Worm (Caenorhabditis elegans) whole organism, mixed stage, embryonic: ENCODE results near the gene C14C6.13.

Experiments used
- blmp-1 ChIP-seq: fragments of 150-350 bp; optimal IDR thresholded peaks from 2 replicates; lab custom pipeline; 2014; ENCODE audit warnings: missing biosample characterization, missing genetic modification characterization
- ceh-39 ChIP-seq: fragments of 150-350 bp; optimal IDR thresholded peaks from 2 replicates; lab custom pipeline; 2014; ENCODE audit warnings: missing biosample characterization, missing genetic modification characterization
- flh-1 ChIP-seq: fragments of 200-800 bp; sonication (Bioruptor generic); optimal IDR thresholded peaks from 2 replicates; lab custom pipeline; 2018; ENCODE audit warnings: mild to moderate bottlenecking, missing genetic modification characterization, moderate library complexity, missing compliant biosample characterization
- lsy-2 ChIP-seq: fragments of 150-350 bp; optimal IDR thresholded peaks from 2 replicates; lab custom pipeline; 2014; ENCODE audit warnings: missing biosample characterization, missing genetic modification characterization
- mls-2 ChIP-seq: sonication (generic microtip); optimal IDR thresholded peaks from 2 replicates; lab custom pipeline; 2016; ENCODE audit warnings: mild to moderate bottlenecking, missing genetic modification characterization, moderate library complexity, missing compliant biosample characterization
- nhr-237 ChIP-seq: fragments of 150-350 bp; optimal IDR thresholded peaks from 2 replicates; lab custom pipeline; 2014; ENCODE audit warnings: missing biosample characterization, missing genetic modification characterization
- pha-4 ChIP-seq: fragments of 150-350 bp; optimal IDR thresholded peaks from 2 replicates; lab custom pipeline; 2018; ENCODE audit warnings: missing biosample characterization, missing genetic modification reagents, missing genetic modification characterization
- sptf-1 ChIP-seq: sonication (generic microtip); optimal IDR thresholded peaks from 2 replicates; lab custom pipeline; 2017; ENCODE audit warnings: mild to moderate bottlenecking, missing genetic modification characterization, moderate library complexity, missing compliant biosample characterization
- unc-62 ChIP-seq: fragments of 150-350 bp; optimal IDR thresholded peaks from 2 replicates; lab custom pipeline; 2014; ENCODE audit warnings: missing biosample characterization, missing genetic modification reagents, missing genetic modification characterization

DNA sequence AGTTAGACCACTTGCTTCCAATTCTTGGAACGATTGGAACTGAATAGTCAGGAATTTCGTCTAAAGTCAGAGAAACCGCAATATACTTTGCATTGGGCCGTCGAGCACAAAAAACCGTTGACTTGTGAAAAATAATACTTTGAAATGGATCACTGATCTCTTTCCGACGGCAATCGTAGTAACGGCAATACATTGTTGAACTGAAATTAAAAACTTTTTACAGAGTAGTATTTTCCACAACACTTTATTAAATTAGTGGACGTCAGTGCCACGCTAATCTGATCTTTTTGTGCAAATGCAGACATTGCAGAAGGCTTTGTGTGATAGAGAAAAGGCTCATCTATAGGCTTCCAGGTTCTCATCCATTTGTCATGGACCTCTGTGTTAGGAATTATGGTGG is 22.1 kb downstream of the C14C6.13 start:
- TF ChIP-seq flh-1 (GFP tag; lab: Kevin White, UChicago) (no peak), blmp-1 (tag; lab: Kevin White, UChicago) (no peak), mls-2 (tag; lab: Kevin White, UChicago) (no peak), sptf-1 (tag; lab: Kevin White, UChicago) (no peak), lsy-2 (tag; lab: Kevin White, UChicago) (no peak), ceh-39 (no peak), pha-4 (tag; lab: Kevin White, UChicago) (no peak), unc-62 (GFP tag; lab: Kevin White, UChicago) (no peak), nhr-237 (tag; lab: Kevin White, UChicago) (no peak)
